Fruit fly (Drosophila melanogaster): ENCODE measurements around the gene Tim17a1.

The Tim17a1 gene

dm6 chr3R:12344914-12345549 is 19.4 kb downstream of the Tim17a1 start:
- TF ChIP-seq salr (GFP tag; optimal IDR thresholded peaks at IDR 0.05) = no peak
- peak; percentile 51 for TF ChIP-seq esn (GFP tag; optimal IDR thresholded peaks at IDR 0.05)
- TF ChIP-seq CG1621 (tag; optimal IDR thresholded peaks at IDR 0.05) = no peak
- peak; percentile 30 for TF ChIP-seq cyc (GFP tag; optimal IDR thresholded peaks at IDR 0.05)
- TF ChIP-seq Smox (GFP tag; optimal IDR thresholded peaks at IDR 0.05) = peak; percentile 18
- no peak for TF ChIP-seq fd59A (GFP tag; optimal IDR thresholded peaks at IDR 0.05)
- TF ChIP-seq Met (GFP tag; optimal IDR thresholded peaks at IDR 0.05) = peak; percentile 50
- no peak for TF ChIP-seq dac (GFP tag; optimal IDR thresholded peaks at IDR 0.05)
- no peak for TF ChIP-seq CG8632 (GFP tag; optimal IDR thresholded peaks at IDR 0.05)
- no peak for TF ChIP-seq Eip75B (GFP tag; optimal IDR thresholded peaks at IDR 0.05)
- no peak for TF ChIP-seq OdsH (GFP tag; optimal IDR thresholded peaks at IDR 0.05)
- TF ChIP-seq Sox14 (GFP tag; optimal IDR thresholded peaks at IDR 0.05) = no peak
- TF ChIP-seq CG6792 (GFP tag; optimal IDR thresholded peaks at IDR 0.05) = no peak
- TF ChIP-seq CG8319 (GFP tag; optimal IDR thresholded peaks at IDR 0.05) = no peak
- TF ChIP-seq CG34406 (GFP tag; optimal IDR thresholded peaks at IDR 0.05) = no peak
- no peak for TF ChIP-seq Hr38 (GFP tag; optimal IDR thresholded peaks at IDR 0.05)
- no peak for TF ChIP-seq CG7368 (GFP tag; optimal IDR thresholded peaks at IDR 0.05)
- TF ChIP-seq CG11902 (GFP tag; optimal IDR thresholded peaks at IDR 0.05) = no peak
- TF ChIP-seq CG6808 (GFP tag; optimal IDR thresholded peaks at IDR 0.05) = no peak
- TF ChIP-seq CG11294 (GFP tag; IDR thresholded peaks at IDR 0.05) = no peak
- no peak for TF ChIP-seq Eip93F (GFP tag; optimal IDR thresholded peaks at IDR 0.05)
- no peak for TF ChIP-seq CG6276 (GFP tag; optimal IDR thresholded peaks at IDR 0.05)
- no peak for TF ChIP-seq ss (GFP tag; optimal IDR thresholded peaks at IDR 0.05)
- TF ChIP-seq lz (GFP tag; optimal IDR thresholded peaks at IDR 0.05) = peak; percentile 24
- TF ChIP-seq Ets96B (tag; optimal IDR thresholded peaks at IDR 0.05) = no peak
- no peak for TF ChIP-seq CG11762 (GFP tag; optimal IDR thresholded peaks at IDR 0.05; ENCODE audit: insufficient read depth)
- no peak for TF ChIP-seq Sox15 (GFP tag; optimal IDR thresholded peaks at IDR 0.05)
- no peak for TF ChIP-seq CG8119 (GFP tag; IDR thresholded peaks at IDR 0.05)
- no peak for TF ChIP-seq CG6854 (GFP tag; optimal IDR thresholded peaks at IDR 0.05)
- no peak for TF ChIP-seq CG3919 (GFP tag; optimal IDR thresholded peaks at IDR 0.05)
- no peak for TF ChIP-seq CG6163 (GFP tag; IDR thresholded peaks at IDR 0.05)
- no peak for TF ChIP-seq CG16779 (tag; optimal IDR thresholded peaks at IDR 0.05)
- peak; percentile 45 for TF ChIP-seq topi (GFP tag; optimal IDR thresholded peaks at IDR 0.05)
- TF ChIP-seq achi (GFP tag; optimal IDR thresholded peaks at IDR 0.05) = no peak
- TF ChIP-seq Sox102F (GFP tag; optimal IDR thresholded peaks at IDR 0.05) = peak; percentile 15
- TF ChIP-seq fd85E (GFP tag; optimal IDR thresholded peaks at IDR 0.05) = no peak
- TF ChIP-seq spab (GFP tag; optimal IDR thresholded peaks at IDR 0.05) = no peak
- TF ChIP-seq CG10631 (GFP tag; optimal IDR thresholded peaks at IDR 0.05) = no peak
- TF ChIP-seq pdm3 (GFP tag; optimal IDR thresholded peaks at IDR 0.05) = no peak
- TF ChIP-seq acj6 (GFP tag; optimal IDR thresholded peaks at IDR 0.05) = no peak
- no peak for TF ChIP-seq Hr4 (GFP tag; optimal IDR thresholded peaks at IDR 0.05)
- no peak for TF ChIP-seq Lpt (GFP tag; optimal IDR thresholded peaks at IDR 0.05)
- TF ChIP-seq CG15336 (GFP tag; IDR thresholded peaks at IDR 0.05) = no peak
- no peak for TF ChIP-seq CG10669 (GFP tag; optimal IDR thresholded peaks at IDR 0.05)
- TF ChIP-seq Hr39 (GFP tag; optimal IDR thresholded peaks at IDR 0.05) = peak; percentile 50
- TF ChIP-seq CG32006 (GFP tag; optimal IDR thresholded peaks at IDR 0.05) = no peak
- no peak for TF ChIP-seq eg (GFP tag; IDR thresholded peaks at IDR 0.05)
- no peak for TF ChIP-seq CG3032 (tag; optimal IDR thresholded peaks at IDR 0.05)
- TF ChIP-seq Gug (GFP tag; IDR thresholded peaks at IDR 0.05) = no peak
- TF ChIP-seq vri (GFP tag; optimal IDR thresholded peaks at IDR 0.05) = no peak
- TF ChIP-seq fkh (GFP tag; optimal IDR thresholded peaks at IDR 0.05) = no peak
- TF ChIP-seq dsx (GFP tag; optimal IDR thresholded peaks at IDR 0.05; ENCODE audit: poor library complexity, severe bottlenecking) = no peak

Data from whole organism, prepupa.